Worm (Caenorhabditis elegans): Measurements from ENCODE around the gene C55A1.4.

- TF ChIP-seq flt-1 (GFP tag; IDR thresholded peaks at IDR 0.05) = no peak
- TF ChIP-seq med-1 (GFP tag; optimal IDR thresholded peaks at IDR 0.05; ENCODE audit: insufficient read depth) = no peak
- no peak for TF ChIP-seq cog-1 (tag; optimal IDR thresholded peaks at IDR 0.05)
- TF ChIP-seq ref-1 (GFP tag; conservative IDR thresholded peaks at IDR 0.05) = no peak
- no peak for TF ChIP-seq klf-2 (GFP tag; conservative IDR thresholded peaks at IDR 0.05)
- no peak for TF ChIP-seq tab-1 (GFP tag; IDR thresholded peaks at IDR 0.05)
Measured at ce11 chrV:15605045-15605444, 38.0 kb downstream of the C55A1.4 start, which contains the start of gene fbxa-154.
